Fruit fly (Drosophila melanogaster): Measurements from ENCODE around the gene Rpt2.

Gene Rpt2

DNA sequence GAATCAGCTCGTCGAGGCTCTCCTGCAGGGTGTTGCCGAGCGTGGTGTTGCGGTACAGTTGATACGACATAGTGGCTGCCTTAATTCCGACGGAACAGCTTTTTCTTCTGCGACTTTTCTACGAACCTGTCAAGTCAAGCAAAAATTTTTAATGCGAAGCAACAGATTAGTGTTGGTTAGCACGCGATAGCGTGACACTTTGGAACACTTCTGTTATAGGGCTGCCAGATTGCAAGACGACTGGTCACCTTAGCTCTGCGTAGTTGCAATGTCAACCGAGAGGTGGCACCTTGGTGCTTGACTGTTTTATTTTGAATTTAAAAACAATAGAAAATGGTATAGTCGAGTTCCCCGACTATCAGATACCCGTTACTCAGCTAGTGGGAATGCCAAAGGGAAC lies 40.5 kb downstream of the Rpt2 start, which contains the start of gene TfIIA-S (continued):
- no peak for TF ChIP-seq chinmo (GFP tag; IDR thresholded peaks at IDR 0.05; ENCODE audit: partially characterized antibody)
- TF ChIP-seq Awh (GFP tag; IDR thresholded peaks at IDR 0.05), result no peak
- peak; percentile 63 for TF ChIP-seq CG2712 (tag; optimal IDR thresholded peaks at IDR 0.05)
- peak; percentile 18 for TF ChIP-seq fd102C (GFP tag; optimal IDR thresholded peaks at IDR 0.05)
- TF ChIP-seq Hsf (GFP tag; optimal IDR thresholded peaks at IDR 0.05), result peak; percentile 78
- TF ChIP-seq CG18262 (tag; optimal IDR thresholded peaks at IDR 0.05), result peak; percentile 15
- TF ChIP-seq Bdp1 (GFP tag; optimal IDR thresholded peaks at IDR 0.05), result peak; percentile 68
- TF ChIP-seq tx (GFP tag; optimal IDR thresholded peaks at IDR 0.05), result peak; percentile 81
- peak; percentile 99 for TF ChIP-seq Med (GFP tag)
- TF ChIP-seq ac (GFP tag; optimal IDR thresholded peaks at IDR 0.05), result no peak
- peak; percentile 91 for TF ChIP-seq lab (GFP tag; optimal IDR thresholded peaks at IDR 0.05)
- TF ChIP-seq tin (GFP tag; optimal IDR thresholded peaks at IDR 0.05), result peak; percentile 81
- no peak for TF ChIP-seq sim (GFP tag; IDR thresholded peaks at IDR 0.05)
- peak; percentile 84 for TF ChIP-seq CG12155 (GFP tag; optimal IDR thresholded peaks at IDR 0.05)
- TF ChIP-seq B-H1 (GFP tag; IDR thresholded peaks at IDR 0.05), result no peak
- peak; percentile 80 for TF ChIP-seq Mad (GFP tag; optimal IDR thresholded peaks at IDR 0.05)
- TF ChIP-seq CG12236 (GFP tag; optimal IDR thresholded peaks at IDR 0.05), result peak; percentile 66
- TF ChIP-seq ind (GFP tag; optimal IDR thresholded peaks at IDR 0.05), result peak; percentile 79
- TF ChIP-seq CG7839 (tag; optimal IDR thresholded peaks at IDR 0.05), result peak; percentile 57
- TF ChIP-seq CG9797 (GFP tag; optimal IDR thresholded peaks at IDR 0.05), result peak; percentile 86
- TF ChIP-seq CG17568 (GFP tag; optimal IDR thresholded peaks at IDR 0.05), result no peak
- peak; percentile 54 for TF ChIP-seq CG4820 (GFP tag; optimal IDR thresholded peaks at IDR 0.05)
- TF ChIP-seq sens (GFP tag), result peak; percentile 90
- TF ChIP-seq Gug (GFP tag; IDR thresholded peaks at IDR 0.05), result peak; percentile 55; the same call in 2 of the 4 replicates
- TF ChIP-seq Sin3A (optimal IDR thresholded peaks at IDR 0.05), result peak; percentile 65
- TF ChIP-seq sisA (GFP tag; IDR thresholded peaks at IDR 0.05), result no peak
- TF ChIP-seq CG6813 (GFP tag; optimal IDR thresholded peaks at IDR 0.05), result no peak
- TF ChIP-seq shn (GFP tag; optimal IDR thresholded peaks at IDR 0.05), result peak; percentile 89
- peak; percentile 69 for TF ChIP-seq CG10209 (GFP tag; optimal IDR thresholded peaks at IDR 0.05)
- TF ChIP-seq Atf6 (GFP tag; IDR thresholded peaks at IDR 0.05), result no peak
- peak; percentile 99 for TF ChIP-seq pzg (GFP tag; optimal IDR thresholded peaks at IDR 0.05)
- peak; percentile 32 for TF ChIP-seq D19B (GFP tag; optimal IDR thresholded peaks at IDR 0.05)
- TF ChIP-seq CG16815 (GFP tag; optimal IDR thresholded peaks at IDR 0.05), result peak; percentile 64
- TF ChIP-seq vfl (GFP tag; optimal IDR thresholded peaks at IDR 0.05), result peak; percentile 88
- TF ChIP-seq jigr1 (GFP tag; IDR thresholded peaks at IDR 0.05), result no peak
- TF ChIP-seq CG18764 (GFP tag; optimal IDR thresholded peaks at IDR 0.05), result peak; percentile 72
- TF ChIP-seq CG3281 (GFP tag; optimal IDR thresholded peaks at IDR 0.05), result peak; percentile 71
- TF ChIP-seq stwl (tag; optimal IDR thresholded peaks at IDR 0.05), result peak; percentile 94
- TF ChIP-seq Atf3 (GFP tag; optimal IDR thresholded peaks at IDR 0.05), result peak; percentile 75
- TF ChIP-seq Six4 (GFP tag; optimal IDR thresholded peaks at IDR 0.05), result peak; percentile 52
- TF ChIP-seq CG1529 (GFP tag; optimal IDR thresholded peaks at IDR 0.05), result no peak
- peak; percentile 59 for TF ChIP-seq CG17802 (tag; optimal IDR thresholded peaks at IDR 0.05)
- TF ChIP-seq CG6683 (GFP tag; optimal IDR thresholded peaks at IDR 0.05), result peak; percentile 60
- TF ChIP-seq CG33213 (GFP tag; optimal IDR thresholded peaks at IDR 0.05), result peak; percentile 94
- peak; percentile 74 for TF ChIP-seq CG10654 (GFP tag; optimal IDR thresholded peaks at IDR 0.05)
- TF ChIP-seq Spps (tag; optimal IDR thresholded peaks at IDR 0.05), result no peak
- no peak for TF ChIP-seq otp (GFP tag; IDR thresholded peaks at IDR 0.05)
- TF ChIP-seq CG9876 (GFP tag; optimal IDR thresholded peaks at IDR 0.05), result peak; percentile 80
- TF ChIP-seq CG12659 (GFP tag; optimal IDR thresholded peaks at IDR 0.05), result peak; percentile 94
- peak; percentile 75 for TF ChIP-seq mirr (GFP tag; optimal IDR thresholded peaks at IDR 0.05)
- no peak for TF ChIP-seq CG6791 (GFP tag; IDR thresholded peaks at IDR 0.05; ENCODE audit: partially characterized antibody)
- peak; percentile 26 for TF ChIP-seq CG31365 (tag; optimal IDR thresholded peaks at IDR 0.05)

All from whole organism, embryonic.